Worm (Caenorhabditis elegans): ENCODE measurements around the gene nhr-9.
A peak's percentile ranks its signal among the peaks of the same experiment; 100 is the strongest.

nhr-9 gene

ce11 chrIII:7116615-7117252 is 21.5 kb downstream of the nhr-9 start:
- TF ChIP-seq dpff-1 (tag; optimal IDR thresholded peaks at IDR 0.05) (no peak), lin-40 (tag; optimal IDR thresholded peaks at IDR 0.05) (peak; percentile 46), nhr-80 (tag; optimal IDR thresholded peaks at IDR 0.05) (peak; percentile 69), cebp-1 (GFP tag; IDR thresholded peaks at IDR 0.05) (no peak), cebp-1 (tag; optimal IDR thresholded peaks at IDR 0.05) (peak; percentile 72), hlh-26 (GFP tag; conservative IDR thresholded peaks at IDR 0.05) (no peak), Y79H2A.3 (GFP tag; conservative IDR thresholded peaks at IDR 0.05) (no peak), ZK185.1 (tag; optimal IDR thresholded peaks at IDR 0.05; ENCODE audit: poor library complexity, severe bottlenecking) (peak; percentile 21), tbp1 (GFP tag; optimal IDR thresholded peaks at IDR 0.05) (peak; percentile 21), egrh-3 (GFP tag; IDR thresholded peaks at IDR 0.05) (no peak), mxl-1 (tag; optimal IDR thresholded peaks at IDR 0.05) (no peak), mcd-1 (GFP tag; IDR thresholded peaks at IDR 0.05) (peak; percentile 33; the same call in 1 of the 2 replicates), nfya-1 (tag; optimal IDR thresholded peaks at IDR 0.05; ENCODE audit: borderline replicate concordance, insufficient read depth) (no peak), lir-1 (GFP tag; conservative IDR thresholded peaks at IDR 0.05) (no peak), snpc-4 (GFP tag; optimal IDR thresholded peaks at IDR 0.05) (no peak), snpc-4 (tag; optimal IDR thresholded peaks at IDR 0.05) (peak in 1 of 4 experiments; percentile 14), F33H1.4 (GFP tag; IDR thresholded peaks at IDR 0.05) (no peak), hmg-20 (GFP tag; IDR thresholded peaks at IDR 0.05) (no peak), attf-5 (GFP tag; optimal IDR thresholded peaks at IDR 0.05) (peak; percentile 71), repo-1 (tag; optimal IDR thresholded peaks at IDR 0.05) (peak; percentile 21), hmg-1.2 (GFP tag; IDR thresholded peaks at IDR 0.05) (peak; percentile 79), lin-54 (GFP tag; optimal IDR thresholded peaks at IDR 0.05) (peak; percentile 35)

DNA sequence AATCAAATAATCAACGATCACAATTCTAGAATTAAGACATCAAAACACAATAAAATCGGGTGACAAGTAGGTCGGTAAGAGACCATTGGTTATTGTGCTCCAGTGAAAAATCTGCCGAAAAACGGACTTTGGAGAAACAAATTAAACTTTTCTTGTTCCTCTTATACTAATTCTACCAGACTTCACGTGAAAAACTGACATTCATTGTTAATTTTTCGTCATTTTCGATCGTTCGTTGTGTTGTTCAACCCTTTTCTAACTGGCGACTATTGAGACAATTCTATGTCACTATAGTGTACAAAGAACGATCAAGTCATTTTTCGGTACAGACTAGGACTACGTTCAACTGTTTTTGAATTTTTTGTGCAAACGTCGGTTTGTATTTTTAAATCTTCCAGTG is 25.2 kb downstream of the nhr-9 start:
- TF ChIP-seq ceh-91 (GFP tag; IDR thresholded peaks at IDR 0.05) (no peak), zim-3 (tag; optimal IDR thresholded peaks at IDR 0.05) (no peak), unc-130 (GFP tag; optimal IDR thresholded peaks at IDR 0.05) (no peak), F55B11.4 (tag; optimal IDR thresholded peaks at IDR 0.05; ENCODE audit: borderline replicate concordance, insufficient read depth) (no peak), chd-7 (tag; optimal IDR thresholded peaks at IDR 0.05) (peak; percentile 15), hrde-1 (tag; optimal IDR thresholded peaks at IDR 0.05; ENCODE audit: borderline replicate concordance) (no peak), lin-40 (tag; optimal IDR thresholded peaks at IDR 0.05) (peak; percentile 29), rpc-1 (optimal IDR thresholded peaks at IDR 0.05) (no peak), rpc-1 (tag; optimal IDR thresholded peaks at IDR 0.05) (no peak), atf-7 (tag; optimal IDR thresholded peaks at IDR 0.05) (peak; percentile 5), repo-1 (tag; optimal IDR thresholded peaks at IDR 0.05) (peak; percentile 16), mcd-1 (GFP tag; IDR thresholded peaks at IDR 0.05) (no peak), sdz-38 (tag; optimal IDR thresholded peaks at IDR 0.05) (no peak), nhr-80 (tag; optimal IDR thresholded peaks at IDR 0.05) (peak; percentile 25), Y53G8AR.9 (GFP tag; conservative IDR thresholded peaks at IDR 0.05) (0 out of 2 replicates have a peak, but pooled peaks have one; percentile 13), attf-5 (GFP tag; optimal IDR thresholded peaks at IDR 0.05) (no peak), ama-1 (optimal IDR thresholded peaks at IDR 0.05) (no peak), ama-1 (GFP tag; optimal IDR thresholded peaks at IDR 0.05) (no peak), let-607 (tag; optimal IDR thresholded peaks at IDR 0.05) (peak in 1 of 2 experiments; percentile 35), hsf-1 (GFP tag; IDR thresholded peaks at IDR 0.05) (0 out of 2 replicates have a peak, but pooled peaks have one; percentile 37), him-1 (tag; optimal IDR thresholded peaks at IDR 0.05) (peak; percentile 51), hlh-26 (GFP tag; conservative IDR thresholded peaks at IDR 0.05) (no peak), F49E8.2 (tag; optimal IDR thresholded peaks at IDR 0.05; ENCODE audit: insufficient read depth) (no peak), egl-18 (GFP tag; IDR thresholded peaks at IDR 0.05) (no peak), lag-1 (GFP tag; IDR thresholded peaks at IDR 0.05) (no peak)
